Fruit fly (Drosophila melanogaster) whole organism, embryonic: ENCODE results near the gene dmrt93B.
A peak's percentile ranks its signal among the peaks of the same experiment; 100 is the strongest.

Experiments used
- Bgb ChIP-seq: fragments of 200-800 bp; sonication (Bioruptor generic); IDR thresholded peaks from 2 replicates; pipeline ENCODE4 v1.3.6; 2022; ENCODE audit warnings: missing biosample characterization, missing genetic modification characterization; ENCODE audit not compliant: partially characterized antibody
- C15 ChIP-seq: fragments of 200-800 bp; sonication (Bioruptor generic); IDR thresholded peaks from 3 replicates; pipeline ENCODE4 v1.3.6; 2022; ENCODE audit warnings: missing biosample characterization, missing genetic modification characterization
- CG10267 ChIP-seq: fragments of 200-800 bp; sonication (Bioruptor generic); optimal IDR thresholded peaks from 2 replicates; lab custom pipeline; 2018; ENCODE audit warnings: missing biosample characterization, mild to moderate bottlenecking, missing genetic modification characterization, moderate library complexity
- CG10543 ChIP-seq: fragments of 200-800 bp; sonication (Bioruptor generic); optimal IDR thresholded peaks from 3 replicates; lab custom pipeline; 2017; ENCODE audit warnings: missing biosample characterization, mild to moderate bottlenecking, missing genetic modification characterization, moderate library complexity
- CG11085 ChIP-seq: fragments of 200-800 bp; sonication (Bioruptor generic); IDR thresholded peaks from 2 replicates; pipeline ENCODE4 v1.3.6; 2022; ENCODE audit warnings: missing biosample characterization, missing genetic modification characterization
- CG12155 ChIP-seq: fragments of 200-800 bp; sonication (Bioruptor generic); optimal IDR thresholded peaks from 3 replicates; lab custom pipeline; 2016; ENCODE audit warnings: missing biosample characterization, missing genetic modification characterization
- CG12744 ChIP-seq: fragments of 200-800 bp; sonication (Bioruptor generic); optimal IDR thresholded peaks from 2 replicates; lab custom pipeline; 2016; ENCODE audit warnings: missing biosample characterization, missing genetic modification characterization
- CG15479 ChIP-seq: fragments of 200-800 bp; sonication (Bioruptor generic); optimal IDR thresholded peaks from 3 replicates; lab custom pipeline; 2019; ENCODE audit warnings: missing biosample characterization, mild to moderate bottlenecking, missing genetic modification characterization, moderate library complexity
- CG15696 ChIP-seq: fragments of 200-800 bp; sonication (Bioruptor generic); optimal IDR thresholded peaks from 2 replicates; lab custom pipeline; 2019; ENCODE audit warnings: missing biosample characterization, mild to moderate bottlenecking, missing genetic modification characterization, moderate library complexity
- CG16779 ChIP-seq: fragments of 200-800 bp; sonication (Bioruptor generic); IDR thresholded peaks from 2 replicates; pipeline ENCODE4 v1.3.6; 2022; ENCODE audit warnings: missing biosample characterization, missing genetic modification characterization
- CG17359 ChIP-seq: fragments of 200-800 bp; sonication (Bioruptor generic); optimal IDR thresholded peaks from 3 replicates; lab custom pipeline; 2018; ENCODE audit warnings: missing biosample characterization, mild to moderate bottlenecking, missing genetic modification characterization, moderate library complexity
- CG30020 ChIP-seq: fragments of 200-800 bp; optimal IDR thresholded peaks from 2 replicates; lab custom pipeline; 2019; ENCODE audit warnings: missing biosample characterization, mild to moderate bottlenecking, missing genetic modification characterization, moderate library complexity
- CG3065 ChIP-seq: fragments of 200-800 bp; sonication (Bioruptor generic); optimal IDR thresholded peaks from 2 replicates; lab custom pipeline; 2016; ENCODE audit warnings: missing biosample characterization, missing genetic modification characterization
- CG3847 ChIP-seq: fragments of 200-800 bp; sonication (Bioruptor generic); IDR thresholded peaks from 2 replicates; pipeline ENCODE4 v1.3.6; 2022; ENCODE audit warnings: missing biosample characterization, missing genetic modification characterization
- CG4707 ChIP-seq: fragments of 200-800 bp; sonication (Bioruptor generic); optimal IDR thresholded peaks from 2 replicates; lab custom pipeline; 2018; ENCODE audit warnings: missing biosample characterization, mild to moderate bottlenecking, missing genetic modification characterization, moderate library complexity
- CG6791 ChIP-seq: fragments of 200-800 bp; sonication (Bioruptor generic); IDR thresholded peaks from 3 replicates; pipeline ENCODE4 v1.3.6; 2022; ENCODE audit warnings: missing biosample characterization, missing genetic modification characterization; ENCODE audit not compliant: partially characterized antibody
- CG8089 ChIP-seq: fragments of 200-800 bp; sonication (Bioruptor generic); optimal IDR thresholded peaks from 3 replicates; lab custom pipeline; 2016; ENCODE audit warnings: missing biosample characterization, missing genetic modification characterization
- Camta ChIP-seq: fragments of 200-800 bp; sonication (Bioruptor generic); optimal IDR thresholded peaks from 2 replicates; lab custom pipeline; 2016; ENCODE audit warnings: missing biosample characterization, missing genetic modification characterization
- D19A ChIP-seq: fragments of 200-800 bp; optimal IDR thresholded peaks from 3 replicates; lab custom pipeline; 2019; ENCODE audit warnings: missing biosample characterization, mild to moderate bottlenecking, missing genetic modification characterization, moderate library complexity
- Dip3 ChIP-seq: fragments of 200-800 bp; sonication (Bioruptor generic); optimal IDR thresholded peaks from 3 replicates; lab custom pipeline; 2016; ENCODE audit warnings: missing biosample characterization, missing genetic modification characterization
- Dll ChIP-seq: fragments of 200-800 bp; sonication (Bioruptor generic); IDR thresholded peaks from 4 replicates; pipeline ENCODE4 v1.3.6; 2022; ENCODE audit warnings: missing biosample characterization, missing genetic modification characterization; ENCODE audit not compliant: partially characterized antibody
- Hmr ChIP-seq: fragments of 200-800 bp; sonication (Bioruptor generic); optimal IDR thresholded peaks from 3 replicates; lab custom pipeline; 2017; ENCODE audit warnings: mild to moderate bottlenecking, missing biosample characterization, missing genetic modification reagents, missing genetic modification characterization
- Nf-YA ChIP-seq: fragments of 200-800 bp; sonication (Bioruptor generic); IDR thresholded peaks from 2 replicates; pipeline ENCODE4 v1.3.6; 2022; ENCODE audit warnings: missing biosample characterization, missing genetic modification characterization
- Ptx1 ChIP-seq: fragments of 200-800 bp; sonication (Bioruptor generic); IDR thresholded peaks from 2 replicates; pipeline ENCODE4 v1.3.6; 2022; ENCODE audit warnings: missing biosample characterization, missing genetic modification characterization
- Ravus ChIP-seq: fragments of 200-800 bp; sonication (Bioruptor generic); IDR thresholded peaks from 2 replicates; pipeline ENCODE4 v1.3.6; 2022; ENCODE audit warnings: missing biosample characterization, missing genetic modification characterization
- Sin3A ChIP-seq: fragments of >200 bp; optimal IDR thresholded peaks from 2 replicates; lab custom pipeline; 2018
- Sox100B ChIP-seq: fragments of 200-800 bp; sonication (Bioruptor generic); optimal IDR thresholded peaks from 3 replicates; lab custom pipeline; 2018; ENCODE audit warnings: missing biosample characterization, mild to moderate bottlenecking, missing genetic modification characterization
- Ssrp ChIP-seq: fragments of 200-800 bp; sonication (Bioruptor generic); optimal IDR thresholded peaks from 2 replicates; lab custom pipeline; 2018; ENCODE audit warnings: missing biosample characterization, mild to moderate bottlenecking, missing genetic modification characterization, moderate library complexity
- Xrp1 ChIP-seq: fragments of 200-800 bp; sonication (Bioruptor generic); IDR thresholded peaks from 2 replicates; pipeline ENCODE4 v1.3.6; 2022; ENCODE audit warnings: missing biosample characterization, missing genetic modification characterization
- abd-A ChIP-seq: fragments of 200-800 bp; sonication (Bioruptor generic); optimal IDR thresholded peaks from 3 replicates; lab custom pipeline; 2019; ENCODE audit warnings: missing biosample characterization, mild to moderate bottlenecking, missing genetic modification characterization, moderate library complexity
- al ChIP-seq: fragments of 200-800 bp; sonication (Bioruptor generic); IDR thresholded peaks from 2 replicates; pipeline ENCODE4 v1.3.6; 2022; ENCODE audit warnings: missing biosample characterization, missing genetic modification characterization
- aop ChIP-seq: fragments of 200-800 bp; sonication (Bioruptor generic); IDR thresholded peaks from 2 replicates; pipeline ENCODE4 v1.3.6; 2022; ENCODE audit warnings: missing biosample characterization, missing genetic modification characterization
- ash1 ChIP-seq: fragments of 200-800 bp; sonication (Bioruptor generic); optimal IDR thresholded peaks from 2 replicates; lab custom pipeline; 2018; ENCODE audit warnings: missing biosample characterization, mild to moderate bottlenecking, missing genetic modification characterization
- chinmo ChIP-seq: fragments of 200-800 bp; sonication (Bioruptor generic); IDR thresholded peaks from 4 replicates; pipeline ENCODE4 v1.3.6; 2022; ENCODE audit warnings: missing biosample characterization, missing genetic modification characterization; ENCODE audit not compliant: partially characterized antibody
- disco-r ChIP-seq: fragments of 200-800 bp; sonication (Bioruptor generic); optimal IDR thresholded peaks from 2 replicates; lab custom pipeline; 2016; ENCODE audit warnings: missing biosample characterization, missing genetic modification characterization
- dm ChIP-seq: fragments of 200-800 bp; sonication (Bioruptor generic); optimal IDR thresholded peaks from 3 replicates; lab custom pipeline; 2016; ENCODE audit warnings: missing biosample characterization, missing genetic modification characterization
- dmrt11E ChIP-seq: fragments of 200-800 bp; sonication (Bioruptor generic); optimal IDR thresholded peaks from 3 replicates; lab custom pipeline; 2018; ENCODE audit warnings: missing biosample characterization, mild to moderate bottlenecking, missing genetic modification characterization, moderate library complexity
- dpn ChIP-seq, 2 experiments: fragments of 200-800 bp; sonication (Bioruptor generic); optimal IDR thresholded peaks; 3 replicates each; lab custom pipeline; 2016; ENCODE audit warnings: missing biosample characterization in 2 of 2, missing genetic modification characterization in 2 of 2
- ems ChIP-seq: fragments of 200-800 bp; sonication (Bioruptor generic); optimal IDR thresholded peaks from 3 replicates; lab custom pipeline; 2016; ENCODE audit warnings: missing biosample characterization, missing genetic modification characterization
- exex ChIP-seq: fragments of 200-800 bp; sonication (Bioruptor generic); optimal IDR thresholded peaks from 4 replicates; lab custom pipeline; 2018; ENCODE audit warnings: missing biosample characterization, mild to moderate bottlenecking, missing genetic modification characterization, moderate library complexity
- fru ChIP-seq: fragments of >200 bp; optimal IDR thresholded peaks from 2 replicates; lab custom pipeline; 2017
- gcm ChIP-seq: fragments of 200-800 bp; sonication (Bioruptor generic); optimal IDR thresholded peaks from 2 replicates; lab custom pipeline; 2019; ENCODE audit warnings: missing biosample characterization, mild to moderate bottlenecking, missing genetic modification characterization, moderate library complexity
- gfzf ChIP-seq: fragments of 200-800 bp; sonication (Bioruptor generic); optimal IDR thresholded peaks from 2 replicates; lab custom pipeline; 2016; ENCODE audit warnings: missing biosample characterization, mild to moderate bottlenecking, missing genetic modification characterization, moderate library complexity
- kah ChIP-seq: fragments of 200-800 bp; sonication (Bioruptor generic); optimal IDR thresholded peaks from 2 replicates; lab custom pipeline; 2018; ENCODE audit warnings: missing biosample characterization, mild to moderate bottlenecking, missing genetic modification characterization
- kay ChIP-seq: fragments of 200-800 bp; sonication (Bioruptor generic); optimal IDR thresholded peaks from 2 replicates; lab custom pipeline; 2016; ENCODE audit warnings: missing biosample characterization, missing genetic modification characterization
- klu ChIP-seq: fragments of 200-800 bp; sonication (Bioruptor generic); IDR thresholded peaks from 2 replicates; pipeline ENCODE4 v1.3.6; 2022; ENCODE audit warnings: missing biosample characterization, missing genetic modification characterization
- nau ChIP-seq: fragments of 200-800 bp; sonication (Bioruptor generic); optimal IDR thresholded peaks from 3 replicates; lab custom pipeline; 2017; ENCODE audit warnings: missing biosample characterization, mild to moderate bottlenecking, missing genetic modification characterization, missing genetic modification reagents
- pb ChIP-seq: fragments of 200-800 bp; sonication (Bioruptor generic); optimal IDR thresholded peaks from 3 replicates; lab custom pipeline; 2016; ENCODE audit warnings: missing biosample characterization, missing genetic modification characterization
- psq ChIP-seq: fragments of 200-800 bp; sonication (Bioruptor generic); optimal IDR thresholded peaks from 2 replicates; lab custom pipeline; 2017; ENCODE audit warnings: missing biosample characterization, missing genetic modification characterization
- sim ChIP-seq: fragments of 200-800 bp; sonication (Bioruptor generic); IDR thresholded peaks from 2 replicates; pipeline ENCODE4 v1.3.6; 2022; ENCODE audit warnings: missing biosample characterization, missing genetic modification characterization
- sob ChIP-seq: fragments of 200-800 bp; sonication (Bioruptor generic); IDR thresholded peaks from 2 replicates; pipeline ENCODE4 v1.3.6; 2022; ENCODE audit warnings: missing biosample characterization, missing genetic modification characterization
- trh ChIP-seq: fragments of 200-800 bp; sonication (Bioruptor generic); optimal IDR thresholded peaks from 2 replicates; lab custom pipeline; 2016; ENCODE audit warnings: missing biosample characterization, missing genetic modification characterization

Gene dmrt93B

DNA sequence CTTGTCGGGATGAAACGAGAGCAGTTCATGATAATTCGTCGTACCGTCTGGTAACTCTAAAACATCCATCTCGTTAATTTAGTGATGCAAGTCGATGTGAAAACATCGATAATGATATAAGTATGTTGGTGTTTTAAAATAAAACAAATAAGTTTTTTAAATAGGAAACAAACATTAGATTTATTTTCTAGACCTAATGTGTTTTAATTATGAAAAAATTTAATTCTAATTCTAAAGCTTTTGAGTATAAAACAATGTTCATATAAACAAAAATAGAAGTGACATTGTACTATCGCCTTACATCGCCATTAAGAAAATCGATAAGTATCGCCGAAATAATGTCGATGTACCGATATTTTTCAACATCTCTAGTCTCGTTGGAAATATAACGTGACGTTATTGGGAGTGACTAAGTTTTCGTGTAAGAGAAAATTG lies 37.3 kb downstream of the dmrt93B start, which contains the start of gene Rab11:
Gene Rab11, plus strand, starts transcription at position 363 of the 435 bp plus-strand sequence.
- TF ChIP-seq gcm (GFP tag; lab: Kevin White, UChicago): peak; percentile 14
- TF ChIP-seq ash1: no peak
- peak; percentile 61; the same call in 3 of the 4 replicates for TF ChIP-seq chinmo
- TF ChIP-seq Camta (GFP tag; lab: Kevin White, UChicago): peak; percentile 23
- TF ChIP-seq pb (GFP tag; lab: Kevin White, UChicago): no peak
- peak; percentile 40 for TF ChIP-seq dmrt11E (tag; lab: Kevin White, UChicago)
- peak; percentile 33 for TF ChIP-seq CG17359 (tag; lab: Kevin White, UChicago)
- no peak for TF ChIP-seq sim (GFP tag; lab: Robert Waterston, UW)
- TF ChIP-seq kah (GFP tag; lab: Kevin White, UChicago): no peak
- TF ChIP-seq Sin3A (lab: Kevin White, UChicago): peak; percentile 23
- TF ChIP-seq dpn (GFP tag; optimal IDR thresholded peaks at IDR 0.05; lab: Kevin White, UChicago): peak in 1 of 2 experiments; percentile 47
- TF ChIP-seq Dip3: peak; percentile 3
- peak; percentile 67 for TF ChIP-seq Hmr (GFP tag; lab: Kevin White, UChicago)
- TF ChIP-seq Ssrp (tag; lab: Kevin White, UChicago): peak; percentile 12
- TF ChIP-seq al (GFP tag; lab: Robert Waterston, UW): peak; percentile 38; the same call in 1 of the 2 replicates
- TF ChIP-seq CG12155 (GFP tag; lab: Kevin White, UChicago): peak; percentile 99
- peak; percentile 66 for TF ChIP-seq kay (GFP tag; lab: Kevin White, UChicago)
- no peak for TF ChIP-seq CG11085 (GFP tag; lab: Robert Waterston, UW)
- no peak for TF ChIP-seq fru (lab: Kevin White, UChicago)
- no peak for TF ChIP-seq klu (GFP tag; lab: Robert Waterston, UW)
- no peak for TF ChIP-seq Ravus (GFP tag; lab: Robert Waterston, UW)
- TF ChIP-seq CG10267 (tag; lab: Kevin White, UChicago): peak; percentile 71
- TF ChIP-seq CG16779 (GFP tag; lab: Robert Waterston, UW): no peak
- TF ChIP-seq CG15479: no peak
- no peak for TF ChIP-seq aop
- TF ChIP-seq C15 (GFP tag; lab: Robert Waterston, UW): no peak
- TF ChIP-seq gfzf (GFP tag; lab: Kevin White, UChicago): peak; percentile 50
- TF ChIP-seq ems (GFP tag; lab: Kevin White, UChicago): peak; percentile 68
- 0 out of 2 replicates have a peak, but pooled peaks have one; percentile 6 for TF ChIP-seq Nf-YA (GFP tag; lab: Robert Waterston, UW)
- TF ChIP-seq CG4707 (GFP tag; lab: Kevin White, UChicago): no peak
- TF ChIP-seq psq: no peak
- peak; percentile 32 for TF ChIP-seq Sox100B (GFP tag; lab: Kevin White, UChicago)
- TF ChIP-seq Dll: peak; percentile 91
- TF ChIP-seq disco-r: no peak
- no peak for TF ChIP-seq trh (GFP tag; lab: Kevin White, UChicago)
- peak; percentile 19 for TF ChIP-seq CG3065 (GFP tag; lab: Kevin White, UChicago)
- peak; percentile 62 for TF ChIP-seq Ptx1 (GFP tag; lab: Robert Waterston, UW)
- TF ChIP-seq D19A (tag; lab: Kevin White, UChicago): peak; percentile 6
- TF ChIP-seq sob (GFP tag; lab: Robert Waterston, UW): peak; percentile 37; the same call in 1 of the 2 replicates
- TF ChIP-seq CG8089 (GFP tag; lab: Kevin White, UChicago): no peak
- TF ChIP-seq nau: no peak
- peak; percentile 57 for TF ChIP-seq CG15696 (tag; lab: Kevin White, UChicago)
- no peak for TF ChIP-seq abd-A
- TF ChIP-seq CG10543 (GFP tag; lab: Kevin White, UChicago): peak; percentile 50
- peak; percentile 44; the same call in 1 of the 2 replicates for TF ChIP-seq Xrp1
- no peak for TF ChIP-seq dm (GFP tag; lab: Kevin White, UChicago)
- peak; percentile 88 for TF ChIP-seq CG6791 (GFP tag; lab: Robert Waterston, UW)
- TF ChIP-seq CG3847 (GFP tag; lab: Robert Waterston, UW): peak; percentile 67
- peak; percentile 51 for TF ChIP-seq exex
- peak; percentile 67 for TF ChIP-seq CG30020 (tag; lab: Kevin White, UChicago)
- peak; percentile 91 for TF ChIP-seq Bgb
- TF ChIP-seq CG12744 (GFP tag; lab: Kevin White, UChicago): no peak
